Worm (Caenorhabditis elegans) whole organism, young adult: ENCODE results near the gene F35A5.2.

ENCODE experiments used
- ama-1 ChIP-seq, 3 experiments: fragments of 150-350 bp in 1 of 3; sonication (generic microtip) in 2 of 3; optimal IDR thresholded peaks; 2 replicates each; lab custom pipeline; 2014 to 2018; ENCODE audit warnings: missing biosample characterization in 2 of 3, missing genetic modification characterization in 2 of 3, missing genetic modification reagents in 2 of 3
- mxl-1 ChIP-seq: sonication (generic microtip); optimal IDR thresholded peaks from 2 replicates; lab custom pipeline; 2016; ENCODE audit warnings: missing genetic modification characterization, missing compliant biosample characterization
- snpc-4 ChIP-seq, 5 experiments: fragments of 150-350 bp in 1 of 5; sonication (generic microtip) in 4 of 5; optimal IDR thresholded peaks; 2 replicates each; lab custom pipeline; 2014 to 2018; ENCODE audit warnings: missing genetic modification characterization in 5 of 5, missing biosample characterization in 3 of 5, antibody characterized with exemption in 2 of 5, mild to moderate bottlenecking in 2 of 5, missing compliant biosample characterization in 2 of 5, missing genotype in 2 of 5, moderate library complexity in 2 of 5, missing genetic modification reagents in 1 of 5

- no peak for TF ChIP-seq snpc-4 (GFP tag; optimal IDR thresholded peaks at IDR 0.05; lab: Kevin White, UChicago)
- no peak for TF ChIP-seq snpc-4 (tag; optimal IDR thresholded peaks at IDR 0.05; lab: Kevin White, UChicago)
- TF ChIP-seq ama-1 (optimal IDR thresholded peaks at IDR 0.05; lab: Kevin White, UChicago), result no peak
- no peak for TF ChIP-seq ama-1 (GFP tag; optimal IDR thresholded peaks at IDR 0.05; lab: Kevin White, UChicago)
- TF ChIP-seq mxl-1 (tag; lab: Kevin White, UChicago), result no peak
Observed at ce11 chrX:3807166-3807565, 2.2 kb downstream of the F35A5.2 start, which contains the start of gene F35A5.1.
